Fruit fly (Drosophila melanogaster) whole organism, prepupa: ENCODE data around the gene CG1138.

Experiments used
- Blimp-1 ChIP-seq: fragments of 200-800 bp; sonication (Bioruptor generic); optimal IDR thresholded peaks from 3 replicates; lab custom pipeline; 2017; ENCODE audit warnings: missing biosample characterization, missing genetic modification characterization, mild to moderate bottlenecking, moderate library complexity, missing genetic modification reagents
- CG10631 ChIP-seq: fragments of 200-800 bp; sonication (Bioruptor generic); optimal IDR thresholded peaks from 2 replicates; lab custom pipeline; 2016; ENCODE audit warnings: missing biosample characterization, missing genetic modification characterization
- CG10669 ChIP-seq: fragments of 200-800 bp; sonication (Bioruptor generic); optimal IDR thresholded peaks from 3 replicates; lab custom pipeline; 2018; ENCODE audit warnings: missing biosample characterization, mild to moderate bottlenecking, missing genetic modification characterization, moderate library complexity
- CG11294 ChIP-seq: fragments of 200-800 bp; sonication (Bioruptor generic); IDR thresholded peaks from 2 replicates; pipeline ENCODE4 v1.3.6; 2022; ENCODE audit warnings: missing biosample characterization, missing genetic modification characterization
- CG11902 ChIP-seq: fragments of 200-800 bp; sonication (Bioruptor generic); optimal IDR thresholded peaks from 3 replicates; lab custom pipeline; 2016; ENCODE audit warnings: missing biosample characterization, missing genetic modification characterization
- CG15336 ChIP-seq: fragments of 200-800 bp; sonication (Bioruptor generic); IDR thresholded peaks from 2 replicates; pipeline ENCODE4 v1.3.6; 2022; ENCODE audit warnings: missing biosample characterization, missing genetic modification characterization
- CG1621 ChIP-seq: fragments of 200-800 bp; sonication (Bioruptor generic); optimal IDR thresholded peaks from 3 replicates; lab custom pipeline; 2018; ENCODE audit warnings: missing biosample characterization, mild to moderate bottlenecking, missing genetic modification characterization
- CG16779 ChIP-seq: fragments of 200-800 bp; sonication (Bioruptor generic); optimal IDR thresholded peaks from 3 replicates; lab custom pipeline; 2017; ENCODE audit warnings: missing biosample characterization, mild to moderate bottlenecking, missing genetic modification characterization
- CG3032 ChIP-seq: fragments of 200-800 bp; optimal IDR thresholded peaks from 2 replicates; lab custom pipeline; 2019; ENCODE audit warnings: missing biosample characterization, mild to moderate bottlenecking, missing genetic modification characterization, moderate library complexity
- CG32006 ChIP-seq: fragments of 200-800 bp; sonication (Bioruptor generic); optimal IDR thresholded peaks from 3 replicates; lab custom pipeline; 2017; ENCODE audit warnings: missing biosample characterization, mild to moderate bottlenecking, missing genetic modification characterization
- CG3919 ChIP-seq: fragments of 200-800 bp; sonication (Bioruptor generic); optimal IDR thresholded peaks from 3 replicates; lab custom pipeline; 2016; ENCODE audit warnings: missing biosample characterization, missing genetic modification characterization
- CG6163 ChIP-seq: fragments of 200-800 bp; sonication (Bioruptor generic); IDR thresholded peaks from 3 replicates; pipeline ENCODE4 v1.3.6; 2022; ENCODE audit warnings: missing biosample characterization, missing genetic modification characterization
- CG6276 ChIP-seq: fragments of 200-800 bp; sonication (Bioruptor generic); optimal IDR thresholded peaks from 2 replicates; lab custom pipeline; 2017; ENCODE audit warnings: missing biosample characterization, mild to moderate bottlenecking, missing genetic modification characterization
- CG6808 ChIP-seq: fragments of 200-800 bp; sonication (Bioruptor generic); optimal IDR thresholded peaks from 3 replicates; lab custom pipeline; 2017; ENCODE audit warnings: missing biosample characterization, missing genetic modification characterization, mild to moderate bottlenecking, moderate library complexity, missing genetic modification reagents
- CG6854 ChIP-seq: fragments of 200-800 bp; sonication (Bioruptor generic); optimal IDR thresholded peaks from 2 replicates; lab custom pipeline; 2017; ENCODE audit warnings: missing biosample characterization, mild to moderate bottlenecking, missing genetic modification characterization
- CG7368 ChIP-seq: fragments of 200-800 bp; sonication (Bioruptor generic); optimal IDR thresholded peaks from 3 replicates; lab custom pipeline; 2016; ENCODE audit warnings: missing biosample characterization, missing genetic modification characterization
- CG8632 ChIP-seq: fragments of 200-800 bp; sonication (Bioruptor generic); optimal IDR thresholded peaks from 3 replicates; lab custom pipeline; 2016; ENCODE audit warnings: missing biosample characterization, missing genetic modification characterization
- Eip78C ChIP-seq: fragments of 200-800 bp; sonication (Bioruptor generic); peaks from one replicate; lab custom pipeline; 2016; ENCODE audit warnings: missing biosample characterization, missing genetic modification characterization
- Eip93F ChIP-seq: fragments of 200-800 bp; sonication (Bioruptor generic); optimal IDR thresholded peaks from 2 replicates; lab custom pipeline; 2016; ENCODE audit warnings: missing biosample characterization, mild to moderate bottlenecking, missing genetic modification characterization
- Ets21C ChIP-seq: fragments of 200-800 bp; sonication (Bioruptor generic); optimal IDR thresholded peaks from 3 replicates; lab custom pipeline; 2016; ENCODE audit warnings: missing biosample characterization, missing genetic modification characterization
- Ets96B ChIP-seq: fragments of 200-800 bp; optimal IDR thresholded peaks from 2 replicates; lab custom pipeline; 2019; ENCODE audit warnings: missing biosample characterization, mild to moderate bottlenecking, missing genetic modification characterization, moderate library complexity
- Gug ChIP-seq: fragments of 200-800 bp; sonication (Bioruptor generic); IDR thresholded peaks from 2 replicates; pipeline ENCODE4 v1.3.6; 2022; ENCODE audit warnings: missing biosample characterization, missing genetic modification characterization
- Hr38 ChIP-seq: sonication (Bioruptor generic); optimal IDR thresholded peaks from 2 replicates; lab custom pipeline; 2016; ENCODE audit warnings: missing biosample characterization, missing genetic modification characterization
- Hr39 ChIP-seq: fragments of 200-800 bp; sonication (Bioruptor generic); optimal IDR thresholded peaks from 2 replicates; lab custom pipeline; 2016; ENCODE audit warnings: missing biosample characterization, missing genetic modification characterization
- Hr4 ChIP-seq: fragments of 200-800 bp; sonication (Bioruptor generic); optimal IDR thresholded peaks from 3 replicates; lab custom pipeline; 2016; ENCODE audit warnings: missing biosample characterization, missing genetic modification characterization
- Lpt ChIP-seq: fragments of 200-800 bp; sonication (Bioruptor generic); optimal IDR thresholded peaks from 3 replicates; lab custom pipeline; 2016; ENCODE audit warnings: missing biosample characterization, missing genetic modification characterization
- OdsH ChIP-seq: fragments of 200-800 bp; sonication (Bioruptor generic); optimal IDR thresholded peaks from 3 replicates; lab custom pipeline; 2016; ENCODE audit warnings: missing biosample characterization, missing genetic modification characterization
- Sox102F ChIP-seq: fragments of 200-800 bp; sonication (Bioruptor generic); optimal IDR thresholded peaks from 2 replicates; lab custom pipeline; 2016; ENCODE audit warnings: missing biosample characterization, mild to moderate bottlenecking, missing genetic modification characterization
- acj6 ChIP-seq: fragments of 200-800 bp; sonication (Bioruptor generic); optimal IDR thresholded peaks from 3 replicates; lab custom pipeline; 2016; ENCODE audit warnings: missing biosample characterization, missing genetic modification characterization
- cyc ChIP-seq: fragments of 200-800 bp; sonication (Bioruptor generic); optimal IDR thresholded peaks from 3 replicates; lab custom pipeline; 2016; ENCODE audit warnings: missing biosample characterization, missing genetic modification characterization
- esn ChIP-seq: fragments of 200-800 bp; sonication (Bioruptor generic); optimal IDR thresholded peaks from 2 replicates; lab custom pipeline; 2016; ENCODE audit warnings: missing biosample characterization, mild to moderate bottlenecking, missing genetic modification characterization, moderate library complexity
- fd59A ChIP-seq: fragments of 200-800 bp; sonication (Bioruptor generic); optimal IDR thresholded peaks from 2 replicates; lab custom pipeline; 2017; ENCODE audit warnings: missing biosample characterization, mild to moderate bottlenecking, missing genetic modification characterization, missing genetic modification reagents
- net ChIP-seq: fragments of 200-800 bp; sonication (Bioruptor generic); optimal IDR thresholded peaks from 3 replicates; lab custom pipeline; 2016; ENCODE audit warnings: missing biosample characterization, missing genetic modification characterization
- pdm3 ChIP-seq: fragments of 200-800 bp; sonication (Bioruptor generic); optimal IDR thresholded peaks from 3 replicates; lab custom pipeline; 2016; ENCODE audit warnings: missing biosample characterization, missing genetic modification characterization
- spab ChIP-seq: fragments of 200-800 bp; sonication (Bioruptor generic); optimal IDR thresholded peaks from 2 replicates; lab custom pipeline; 2017; ENCODE audit warnings: missing biosample characterization, mild to moderate bottlenecking, missing genetic modification characterization, missing genetic modification reagents
- ss ChIP-seq, 2 experiments: fragments of 200-800 bp; sonication (Bioruptor generic); optimal IDR thresholded peaks; 2 replicates in 1 of 2; 3 replicates in 1 of 2; lab custom pipeline; 2017 to 2018; ENCODE audit warnings: mild to moderate bottlenecking in 2 of 2, missing biosample characterization in 2 of 2, missing genetic modification characterization in 2 of 2, moderate library complexity in 1 of 2
- svp ChIP-seq: fragments of 200-800 bp; sonication (Bioruptor generic); peaks from one replicate; lab custom pipeline; 2016; ENCODE audit warnings: missing biosample characterization, missing genetic modification characterization
- vri ChIP-seq: fragments of 200-800 bp; sonication (Bioruptor generic); optimal IDR thresholded peaks from 3 replicates; lab custom pipeline; 2016; ENCODE audit warnings: missing biosample characterization, mild to moderate bottlenecking, missing genetic modification characterization

CG1138 gene

dm6 chr3R:6640932-6641331 lies 43.1 kb upstream of the CG1138 start, which contains the start of gene CG31286:
Gene CG31286, plus strand, starts transcription at chr3R:6641232.
- TF ChIP-seq svp (GFP tag; lab: Kevin White, UChicago) = no peak
- TF ChIP-seq Lpt = no peak
- no peak for TF ChIP-seq Blimp-1 (GFP tag; lab: Kevin White, UChicago)
- no peak for TF ChIP-seq Hr39 (GFP tag; lab: Kevin White, UChicago)
- TF ChIP-seq CG6808 (GFP tag; lab: Kevin White, UChicago) = no peak
- TF ChIP-seq ss (GFP tag; optimal IDR thresholded peaks at IDR 0.05; lab: Kevin White, UChicago) = no peak
- no peak for TF ChIP-seq CG3919 (GFP tag; lab: Kevin White, UChicago)
- no peak for TF ChIP-seq Sox102F (GFP tag; lab: Kevin White, UChicago)
- no peak for TF ChIP-seq pdm3 (GFP tag; lab: Kevin White, UChicago)
- TF ChIP-seq spab (GFP tag; lab: Kevin White, UChicago) = no peak
- TF ChIP-seq esn (GFP tag; lab: Kevin White, UChicago) = no peak
- no peak for TF ChIP-seq cyc (GFP tag; lab: Kevin White, UChicago)
- TF ChIP-seq CG32006 = no peak
- no peak for TF ChIP-seq Hr38 (GFP tag; lab: Kevin White, UChicago)
- no peak for TF ChIP-seq CG6163
- TF ChIP-seq CG1621 = no peak
- no peak for TF ChIP-seq acj6 (GFP tag; lab: Kevin White, UChicago)
- no peak for TF ChIP-seq vri (GFP tag; lab: Kevin White, UChicago)
- no peak for TF ChIP-seq CG16779 (tag; lab: Kevin White, UChicago)
- TF ChIP-seq Gug = no peak

DNA sequence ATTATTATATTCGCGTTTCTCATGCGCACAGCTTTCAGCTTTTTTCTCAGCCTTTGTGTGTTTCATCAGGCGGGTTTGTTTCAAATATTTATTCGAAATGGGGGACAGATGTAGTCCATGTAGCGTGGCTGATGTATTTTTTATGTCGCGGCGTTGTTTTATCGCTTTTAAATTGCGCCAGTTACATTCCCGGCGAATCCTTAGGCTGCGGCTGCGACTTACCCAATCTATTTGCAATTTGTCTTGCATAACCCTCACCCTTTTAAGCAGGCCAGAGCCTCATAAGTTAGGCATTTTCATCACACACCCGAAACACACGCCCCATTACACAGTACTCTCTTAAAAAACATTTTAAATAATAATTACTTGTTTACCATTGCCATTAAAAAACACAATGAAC lies 32.0 kb upstream of the CG1138 start, which contains the start of gene sunz:
TSS of gene sunz (plus strand) at position 301 of the 400 bp plus-strand sequence.
- TF ChIP-seq CG10631 (GFP tag; lab: Kevin White, UChicago) (no peak), CG3032 (tag; lab: Kevin White, UChicago) (no peak), CG6854 (no peak), OdsH (GFP tag; lab: Kevin White, UChicago) (no peak), CG6276 (no peak), Ets21C (GFP tag; lab: Kevin White, UChicago) (no peak)

DNA sequence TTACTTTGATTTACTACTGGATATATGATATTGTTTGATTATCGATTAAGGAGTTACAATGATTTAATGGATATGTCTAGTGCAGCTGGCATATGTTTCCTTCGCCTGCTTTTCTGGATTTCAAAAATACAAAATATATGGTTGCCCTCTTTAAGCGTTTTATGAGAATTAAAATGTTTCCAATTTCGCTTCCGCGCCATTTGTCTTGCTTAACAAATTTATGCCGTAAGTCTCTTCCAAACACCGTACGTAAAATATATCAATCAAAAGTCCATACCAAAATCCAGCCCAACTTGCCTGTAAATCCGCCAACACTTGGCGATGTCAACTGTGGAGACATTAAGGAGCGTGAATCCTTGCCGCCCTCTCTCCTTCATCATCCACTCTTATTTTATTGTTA lies 31.4 kb upstream of the CG1138 start, which contains the start of gene CG15177:
TSS of gene CG15177 (minus strand) at position 101 of the 400 bp plus-strand sequence.
- TF ChIP-seq svp (GFP tag; lab: Kevin White, UChicago) (no peak), pdm3 (GFP tag; lab: Kevin White, UChicago) (no peak), net (no peak), fd59A (no peak), Eip93F (GFP tag; lab: Kevin White, UChicago) (no peak), CG11902 (GFP tag; lab: Kevin White, UChicago) (no peak), CG10631 (GFP tag; lab: Kevin White, UChicago) (no peak), CG7368 (GFP tag; lab: Kevin White, UChicago) (no peak), Ets96B (tag; lab: Kevin White, UChicago) (no peak)
- TF ChIP-seq, all 60 proteins: peak for 0

dm6 chr3R:6627800-6628199 lies 30.0 kb upstream of the CG1138 start, which contains the start of gene sowi:
Gene sowi, minus strand, starts transcription at chr3R:6627900.
- TF ChIP-seq CG8632 (no peak), CG10631 (GFP tag; lab: Kevin White, UChicago) (no peak), Hr4 (GFP tag; lab: Kevin White, UChicago) (no peak), CG11294 (GFP tag; lab: Robert Waterston, UW) (no peak), pdm3 (GFP tag; lab: Kevin White, UChicago) (no peak), CG1621 (no peak), Eip78C (GFP tag; lab: Kevin White, UChicago) (no peak), CG10669 (no peak), esn (GFP tag; lab: Kevin White, UChicago) (no peak), CG15336 (GFP tag; lab: Robert Waterston, UW) (no peak), CG3032 (tag; lab: Kevin White, UChicago) (no peak), cyc (GFP tag; lab: Kevin White, UChicago) (no peak), Sox102F (GFP tag; lab: Kevin White, UChicago) (no peak)
